In genomic region chrIII:8925539-8925938, ce11 we compare ENCODE assay signal across 3 worm cellular contexts.
A peak's percentile ranks its signal among the peaks of the same experiment; 100 is the strongest.
TF ChIP-seq lines count a peak whose summit lies in the region.

No protein-coding gene starts in this region.

TF ChIP-seq in whole organism, L1 larva, 84 proteins besides CTCF, POLR2A, EP300 and RAD21:
- TF ChIP-seq efl-1 (optimal IDR thresholded peaks at IDR 0.05; lab: Kevin White, UChicago) (no peak), efl-1 (GFP tag; optimal IDR thresholded peaks at IDR 0.05 in 1 of 2; lab: Kevin White, UChicago) (no peak), fkh-4 (tag; optimal IDR thresholded peaks at IDR 0.05; lab: Kevin White, UChicago; ENCODE audit: borderline replicate concordance) (no peak), tlp-1 (tag; optimal IDR thresholded peaks at IDR 0.05; lab: Kevin White, UChicago) (no peak), nhr-85 (tag; lab: Kevin White, UChicago) (peak; percentile 51), blmp-1 (tag; optimal IDR thresholded peaks at IDR 0.05; lab: Kevin White, UChicago) (peak; percentile 31), elt-2 (tag; optimal IDR thresholded peaks at IDR 0.05; lab: Kevin White, UChicago) (no peak)
TF ChIP-seq in whole organism, L1 larva: peak in this region for 2.

TF ChIP-seq in whole organism, L2 larva, 48 proteins besides CTCF, POLR2A, EP300 and RAD21:
- peak; percentile 16 for TF ChIP-seq fos-1 (tag; optimal IDR thresholded peaks at IDR 0.05; lab: Kevin White, UChicago)
- TF ChIP-seq sma-9 (GFP tag; optimal IDR thresholded peaks at IDR 0.05; lab: Kevin White, UChicago): peak; percentile 58
- TF ChIP-seq sma-9 (tag; optimal IDR thresholded peaks at IDR 0.05; lab: Kevin White, UChicago): no peak
- TF ChIP-seq ztf-11 (tag; optimal IDR thresholded peaks at IDR 0.05; lab: Kevin White, UChicago): no peak

TF ChIP-seq in whole organism, L4 larva, 104 proteins besides CTCF, POLR2A, EP300 and RAD21:
- TF ChIP-seq hif-1 (tag; optimal IDR thresholded peaks at IDR 0.05; lab: Kevin White, UChicago): peak in 1 of 2 experiments; percentile 87
- TF ChIP-seq gei-8 (GFP tag; optimal IDR thresholded peaks at IDR 0.05; lab: Kevin White, UChicago): no peak
- TF ChIP-seq aha-1 (tag; lab: Kevin White, UChicago): peak; percentile 49
- peak; percentile 47 for TF ChIP-seq nhr-28 (tag; optimal IDR thresholded peaks at IDR 0.05; lab: Kevin White, UChicago)
- TF ChIP-seq dmd-6 (GFP tag; IDR thresholded peaks at IDR 0.05; lab: Robert Waterston, UW): peak; percentile 60
TF ChIP-seq in whole organism, L4 larva: peak in this region for 4.

Comparison
In these comparisons a context has a peak if more than half of its experiments do, and no peak if none do; other contexts are left out.
1. Of the 29 proteins assayed by ChIP-seq in both whole organism, L4 larva and whole organism, L1 larva: peak only in whole organism, L4 larva: aha-1 and nhr-28; only in whole organism, L1 larva: none; in both: none; in neither: 27.